Fruit fly (Drosophila melanogaster) ovary, adult (tissue): Measurements from ENCODE around the gene holn1.

Experiments
- CG17801 ChIP-seq: fragments of 200-800 bp; optimal IDR thresholded peaks from 2 replicates; lab custom pipeline; 2019; ENCODE audit warnings: missing biosample characterization, mild to moderate bottlenecking, missing genetic modification characterization, moderate library complexity; ENCODE audit not compliant: partially characterized antibody

holn1 gene

dm6 chr2L:10435606-10436160, at the start of gene holn1, which contains the start of gene TBC1D16:
holn1 (plus strand) TSS chr2L:10435995.
TBC1D16 (minus strand) TSS chr2L:10435656.
- TF ChIP-seq CG17801 (GFP tag; lab: Kevin White, UChicago), result no peak

dm6 chr2L:10386208-10386805, 49.5 kb upstream of the holn1 start, which contains the start of the genes Cdk1 and mRpS7:
Cdk1 (minus strand) TSS chr2L:10386262.
mRpS7 (plus strand) TSS chr2L:10386662.
- peak; percentile 36 for TF ChIP-seq CG17801 (GFP tag; lab: Kevin White, UChicago)

DNA sequence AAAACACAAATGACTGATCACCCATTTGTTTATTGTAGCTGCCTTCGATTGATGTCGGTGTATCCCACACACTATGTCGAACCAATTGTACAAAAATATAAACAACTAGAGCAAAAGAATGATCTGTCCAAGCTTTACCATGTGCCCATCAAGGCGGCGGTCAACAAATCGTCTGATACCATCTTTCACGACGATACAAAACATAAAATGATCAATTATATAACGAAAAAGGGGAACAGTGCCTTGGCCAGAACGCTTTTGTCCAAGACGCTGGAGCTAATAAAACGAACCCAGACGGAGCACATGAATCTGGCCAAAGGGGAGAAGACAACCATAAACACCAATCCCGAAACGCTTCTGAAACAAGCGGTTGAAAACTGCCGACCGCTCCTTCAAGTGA, 49.0 kb upstream of the holn1 start:
- no peak for TF ChIP-seq CG17801 (GFP tag; lab: Kevin White, UChicago)

- peak; percentile 41 for TF ChIP-seq CG17801 (GFP tag; lab: Kevin White, UChicago)
Observed at dm6 chr2L:10387869-10388726, 47.7 kb upstream of the holn1 start, which contains the start of gene da. da (plus strand) TSS chr2L:10388105.

DNA sequence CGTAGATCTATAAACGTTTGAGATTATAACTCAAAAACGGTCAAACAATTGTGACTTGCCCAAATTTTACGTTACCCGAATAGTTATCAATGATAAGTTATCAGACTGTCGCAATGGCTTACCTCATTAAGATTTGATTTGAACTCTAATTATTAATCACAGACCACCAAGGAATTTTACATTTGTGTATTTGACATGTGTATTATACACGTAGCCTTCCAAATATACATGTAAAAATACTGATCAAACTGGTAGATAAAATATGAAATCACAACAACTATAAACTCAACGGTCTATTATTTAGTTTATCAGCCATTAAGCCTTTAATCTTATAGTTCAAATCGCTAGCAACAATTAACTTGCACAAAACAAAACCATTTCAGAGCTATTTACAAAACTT, 42.3 kb upstream of the holn1 start:
- TF ChIP-seq CG17801 (GFP tag; lab: Kevin White, UChicago), result no peak

DNA sequence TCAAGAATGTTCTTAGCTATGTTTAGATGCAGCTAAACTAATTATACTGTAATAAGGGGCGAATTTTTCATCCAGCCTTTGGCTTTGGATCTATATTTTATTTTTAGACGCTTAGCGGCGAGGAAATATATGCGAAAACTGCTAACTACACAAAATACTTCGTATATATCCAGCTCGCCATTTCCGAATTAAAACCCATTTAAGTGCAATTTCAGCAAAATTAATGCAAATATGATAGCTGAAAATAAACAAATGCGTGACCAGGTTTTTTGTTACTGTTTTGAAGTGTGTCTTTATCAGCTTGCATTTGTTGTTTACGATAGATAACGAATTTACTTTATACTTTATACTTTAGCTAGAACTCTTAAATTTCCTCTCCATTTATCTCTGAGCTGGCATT, 40.8 kb upstream of the holn1 start:
- TF ChIP-seq CG17801 (GFP tag; lab: Kevin White, UChicago), result peak; percentile 8

dm6 chr2L:10395642-10396487, 39.9 kb upstream of the holn1 start, which contains the start of gene Mdh1:
Mdh1 (minus strand) TSS chr2L:10396332.
- TF ChIP-seq CG17801 (GFP tag; lab: Kevin White, UChicago), result no peak

- TF ChIP-seq CG17801 (GFP tag; lab: Kevin White, UChicago), result peak; percentile 4
Observed at dm6 chr2L:10396488-10396824, 39.3 kb upstream of the holn1 start, which contains the start of gene Cnot4. Cnot4 (plus strand) TSS chr2L:10396716.

DNA sequence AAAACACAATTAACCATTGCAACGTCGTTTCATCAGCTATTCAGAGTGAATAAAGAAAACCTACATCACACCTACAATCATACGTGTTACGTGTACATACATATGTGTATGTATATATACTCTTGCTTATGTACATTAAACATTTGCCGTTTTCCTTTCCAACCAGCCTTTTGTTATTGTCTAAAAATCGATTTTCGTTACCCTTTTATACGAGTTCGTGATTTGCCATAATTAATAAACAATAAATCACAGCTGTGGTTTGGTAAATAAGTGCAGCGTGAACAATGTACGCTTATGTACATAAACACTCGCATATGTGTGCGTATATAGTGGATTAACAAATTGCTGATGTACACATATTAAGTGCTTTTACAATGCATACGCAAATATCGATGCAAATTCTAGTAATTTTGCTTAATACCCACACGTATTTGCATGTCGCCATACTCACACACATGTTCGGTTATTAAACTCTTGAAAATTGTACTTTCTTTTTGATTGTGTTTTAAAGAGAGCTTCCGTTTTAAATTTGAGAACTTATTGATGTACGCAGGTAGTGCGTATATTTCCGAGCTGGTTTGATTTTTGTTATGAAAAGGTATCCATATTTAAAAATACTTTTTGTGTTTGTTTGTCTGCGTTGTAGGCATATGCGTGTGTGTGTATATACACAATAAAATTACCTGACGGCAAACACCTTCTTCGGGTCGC, 38.8 kb upstream of the holn1 start:
- no peak for TF ChIP-seq CG17801 (GFP tag; lab: Kevin White, UChicago)

DNA sequence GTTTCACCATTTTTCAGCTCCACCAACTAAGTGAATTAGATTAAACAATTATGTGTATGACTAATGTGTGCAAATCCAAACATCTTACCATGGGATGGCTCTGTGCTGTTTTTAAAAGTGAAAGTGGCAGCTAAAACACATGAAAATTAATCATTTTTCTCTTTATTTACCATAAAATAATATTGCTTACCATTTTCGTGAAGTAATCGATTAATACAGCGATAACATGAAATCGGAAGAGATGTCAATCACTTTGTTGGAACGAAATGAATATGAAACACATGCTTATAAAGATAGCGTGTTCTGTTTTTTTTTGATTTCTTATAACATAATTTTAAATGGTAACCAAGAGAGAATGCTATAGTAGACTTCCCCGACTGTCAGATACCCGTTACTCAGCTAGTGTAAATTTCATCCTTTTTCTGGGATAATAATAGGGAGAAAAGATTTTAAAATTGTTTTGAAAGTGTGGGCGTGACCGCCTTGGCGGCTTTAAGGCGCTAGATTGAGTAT, 31.9 kb upstream of the holn1 start:
- TF ChIP-seq CG17801 (GFP tag; lab: Kevin White, UChicago), result no peak

- TF ChIP-seq CG17801 (GFP tag; lab: Kevin White, UChicago), result no peak
Observed at dm6 chr2L:10405008-10405654, 30.7 kb upstream of the holn1 start, which contains the start of the genes CG17768, LSm-4 and Ir31a. CG17768 (minus strand) TSS chr2L:10405203. LSm-4 (minus strand) TSS chr2L:10405203. Ir31a (plus strand) TSS chr2L:10405565.

DNA sequence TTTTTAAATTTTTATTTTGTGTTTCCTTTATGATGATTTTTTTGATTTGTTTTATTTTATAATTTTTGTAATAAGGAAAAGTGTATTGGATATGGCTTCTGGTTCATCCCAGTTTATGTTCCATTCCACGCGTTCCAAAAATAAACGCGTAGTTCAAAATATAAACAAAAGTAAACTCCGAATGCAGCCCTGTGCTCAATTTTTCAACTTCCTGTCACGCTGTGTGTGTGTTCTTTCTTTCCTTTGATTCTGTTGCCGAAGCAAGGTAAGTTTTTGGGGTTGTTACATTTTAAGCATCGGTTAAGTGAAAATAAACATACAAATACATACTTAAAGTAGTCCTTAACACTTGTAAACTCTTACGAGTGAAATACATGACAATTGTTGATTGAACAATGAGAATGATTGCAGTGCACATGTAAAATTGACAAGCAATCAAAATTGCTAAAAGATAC, 27.6 kb upstream of the holn1 start, which contains the start of the genes Ip259 and RpS27A:
Ip259 (plus strand) TSS at position 231 of the 455 bp plus-strand sequence.
RpS27A (plus strand) TSS at position 231 of the 455 bp plus-strand sequence.
- TF ChIP-seq CG17801 (GFP tag; lab: Kevin White, UChicago), result peak; percentile 83
